Fruit fly (Drosophila melanogaster) whole organism, embryonic: Measurements from ENCODE around the gene Gart.

Experiments
- Abd-B ChIP-seq: fragments of 200-800 bp; sonication (Bioruptor generic); optimal IDR thresholded peaks from 2 replicates; lab custom pipeline; 2018; ENCODE audit warnings: missing biosample characterization, mild to moderate bottlenecking, missing genetic modification characterization, moderate library complexity
- Bdp1 ChIP-seq: fragments of 200-800 bp; sonication (Bioruptor generic); optimal IDR thresholded peaks from 3 replicates; lab custom pipeline; 2016; ENCODE audit warnings: missing biosample characterization, missing genetic modification characterization
- Bgb ChIP-seq: fragments of 200-800 bp; sonication (Bioruptor generic); IDR thresholded peaks from 2 replicates; pipeline ENCODE4 v1.3.6; 2022; ENCODE audit warnings: missing biosample characterization, missing genetic modification characterization; ENCODE audit not compliant: partially characterized antibody
- CG10959 ChIP-seq: fragments of 200-800 bp; sonication (Bioruptor generic); IDR thresholded peaks from 2 replicates; pipeline ENCODE4 v1.3.6; 2022; ENCODE audit warnings: missing biosample characterization, missing genetic modification characterization
- CG15269 ChIP-seq: fragments of 200-800 bp; sonication (Bioruptor generic); optimal IDR thresholded peaks from 2 replicates; lab custom pipeline; 2018; ENCODE audit warnings: missing biosample characterization, mild to moderate bottlenecking, missing genetic modification characterization, moderate library complexity
- CG15514 ChIP-seq: fragments of 200-800 bp; sonication (Bioruptor generic); optimal IDR thresholded peaks from 3 replicates; lab custom pipeline; 2017; ENCODE audit warnings: missing biosample characterization, missing genetic modification characterization, mild to moderate bottlenecking, moderate library complexity, missing genetic modification reagents
- CG17829 ChIP-seq: fragments of 200-800 bp; optimal IDR thresholded peaks from 2 replicates; lab custom pipeline; 2019; ENCODE audit warnings: missing biosample characterization, mild to moderate bottlenecking, missing genetic modification characterization, moderate library complexity
- CG18011 ChIP-seq: fragments of 200-800 bp; sonication (Bioruptor generic); optimal IDR thresholded peaks from 2 replicates; lab custom pipeline; 2017; ENCODE audit warnings: missing biosample characterization, missing genetic modification characterization, mild to moderate bottlenecking, moderate library complexity, missing genotype
- CG18262 ChIP-seq: fragments of 200-800 bp; optimal IDR thresholded peaks from 3 replicates; lab custom pipeline; 2019; ENCODE audit warnings: missing biosample characterization, mild to moderate bottlenecking, missing genetic modification characterization, moderate library complexity
- CG2116 ChIP-seq: fragments of 200-800 bp; sonication (Bioruptor generic); optimal IDR thresholded peaks from 3 replicates; lab custom pipeline; 2018; ENCODE audit warnings: missing biosample characterization, mild to moderate bottlenecking, missing genetic modification characterization
- CG2199 ChIP-seq: fragments of 200-800 bp; sonication (Bioruptor generic); IDR thresholded peaks from 3 replicates; pipeline ENCODE4 v1.3.6; 2022; ENCODE audit warnings: missing biosample characterization, missing genetic modification characterization
- CG2875 ChIP-seq: fragments of 200-800 bp; sonication (Bioruptor generic); optimal IDR thresholded peaks from 2 replicates; lab custom pipeline; 2017; ENCODE audit warnings: missing biosample characterization, mild to moderate bottlenecking, missing genetic modification characterization, missing genetic modification reagents
- CG31365 ChIP-seq: fragments of 200-800 bp; sonication (Bioruptor generic); optimal IDR thresholded peaks from 2 replicates; lab custom pipeline; 2018; ENCODE audit warnings: missing biosample characterization, mild to moderate bottlenecking, missing genetic modification characterization
- CG4282 ChIP-seq: fragments of 200-800 bp; sonication (Bioruptor generic); optimal IDR thresholded peaks from 2 replicates; lab custom pipeline; 2016; ENCODE audit warnings: missing biosample characterization, missing genetic modification characterization
- CG4424 ChIP-seq: fragments of 200-800 bp; sonication (Bioruptor generic); optimal IDR thresholded peaks from 3 replicates; lab custom pipeline; 2016; ENCODE audit warnings: missing biosample characterization, missing genetic modification characterization
- CG6791 ChIP-seq: fragments of 200-800 bp; sonication (Bioruptor generic); IDR thresholded peaks from 3 replicates; pipeline ENCODE4 v1.3.6; 2022; ENCODE audit warnings: missing biosample characterization, missing genetic modification characterization; ENCODE audit not compliant: partially characterized antibody
- CG7963 ChIP-seq: fragments of 200-800 bp; sonication (Bioruptor generic); IDR thresholded peaks from 3 replicates; pipeline ENCODE4 v1.3.6; 2022; ENCODE audit warnings: missing biosample characterization, missing genetic modification characterization; ENCODE audit not compliant: partially characterized antibody
- CG8089 ChIP-seq: fragments of 200-800 bp; sonication (Bioruptor generic); optimal IDR thresholded peaks from 3 replicates; lab custom pipeline; 2016; ENCODE audit warnings: missing biosample characterization, missing genetic modification characterization
- CG8290 ChIP-seq, 3 experiments: fragments of 200-800 bp; sonication (Bioruptor generic); optimal IDR thresholded peaks; 2 replicates each; lab custom pipeline; 2016 to 2019; ENCODE audit warnings: missing biosample characterization in 3 of 3, missing genetic modification characterization in 3 of 3, mild to moderate bottlenecking in 2 of 3, moderate library complexity in 1 of 3
- CHES-1-like ChIP-seq: fragments of 200-800 bp; sonication (Bioruptor generic); optimal IDR thresholded peaks from 2 replicates; lab custom pipeline; 2016; ENCODE audit warnings: missing biosample characterization, missing genetic modification characterization
- CTCF ChIP-seq: fragments of 200-800 bp; sonication (Bioruptor generic); optimal IDR thresholded peaks from 2 replicates; lab custom pipeline; 2017; ENCODE audit warnings: missing biosample characterization, mild to moderate bottlenecking, missing genetic modification characterization, moderate library complexity
- Camta ChIP-seq: fragments of 200-800 bp; sonication (Bioruptor generic); optimal IDR thresholded peaks from 2 replicates; lab custom pipeline; 2016; ENCODE audit warnings: missing biosample characterization, missing genetic modification characterization
- Dbx ChIP-seq: fragments of 200-800 bp; sonication (Bioruptor generic); IDR thresholded peaks from 3 replicates; pipeline ENCODE4 v1.3.6; 2022; ENCODE audit warnings: missing biosample characterization, missing genetic modification characterization
- Deaf1 ChIP-seq: fragments of 200-800 bp; optimal IDR thresholded peaks from 3 replicates; lab custom pipeline; 2019; ENCODE audit warnings: missing biosample characterization, mild to moderate bottlenecking, missing genetic modification characterization, moderate library complexity
- Eip74EF ChIP-seq, 2 experiments: fragments of 200-800 bp in 1 of 2; fragments of >200 bp in 1 of 2; sonication (Bioruptor generic) in 1 of 2; optimal IDR thresholded peaks; 2 replicates each; lab custom pipeline; 2017 to 2019; ENCODE audit warnings: missing biosample characterization in 2 of 2, missing genetic modification characterization in 2 of 2, mild to moderate bottlenecking in 1 of 2, moderate library complexity in 1 of 2
- H15 ChIP-seq: fragments of 200-800 bp; sonication (Bioruptor generic); IDR thresholded peaks from 3 replicates; pipeline ENCODE4 v1.3.6; 2022; ENCODE audit warnings: missing biosample characterization, missing genetic modification characterization
- HLH3B ChIP-seq: fragments of 200-800 bp; sonication (Bioruptor generic); IDR thresholded peaks from 2 replicates; pipeline ENCODE4 v1.3.6; 2022; ENCODE audit warnings: missing biosample characterization, missing genetic modification characterization
- Jarid2 ChIP-seq: fragments of 200-800 bp; sonication (Bioruptor generic); optimal IDR thresholded peaks from 3 replicates; lab custom pipeline; 2017; ENCODE audit warnings: mild to moderate bottlenecking, missing biosample characterization, missing genetic modification reagents, missing genetic modification characterization
- Mad ChIP-seq: fragments of 200-800 bp; sonication (Bioruptor generic); optimal IDR thresholded peaks from 2 replicates; lab custom pipeline; 2016; ENCODE audit warnings: missing biosample characterization, missing genetic modification characterization
- PHDP ChIP-seq: fragments of 200-800 bp; sonication (Bioruptor generic); optimal IDR thresholded peaks from 3 replicates; lab custom pipeline; 2018; ENCODE audit warnings: missing biosample characterization, mild to moderate bottlenecking, missing genetic modification characterization, moderate library complexity
- TFAM ChIP-seq: fragments of 200-800 bp; sonication (Bioruptor generic); optimal IDR thresholded peaks from 2 replicates; lab custom pipeline; 2017; ENCODE audit warnings: missing biosample characterization, missing genetic modification characterization, inconsistent platforms
- Taf1 ChIP-seq: fragments of 200-800 bp; sonication (Bioruptor generic); IDR thresholded peaks from 2 replicates; pipeline ENCODE4 v1.3.6; 2022; ENCODE audit warnings: missing biosample characterization, missing genetic modification characterization
- Xbp1 ChIP-seq: fragments of 200-800 bp; sonication (Bioruptor generic); optimal IDR thresholded peaks from 3 replicates; lab custom pipeline; 2016; ENCODE audit warnings: missing biosample characterization, mild to moderate bottlenecking, missing genetic modification characterization
- cas ChIP-seq: fragments of 200-800 bp; sonication (Bioruptor generic); IDR thresholded peaks from 2 replicates; pipeline ENCODE4 v1.3.6; 2022; ENCODE audit warnings: missing biosample characterization, missing genetic modification characterization
- cwo ChIP-seq: fragments of 200-800 bp; sonication (Bioruptor generic); optimal IDR thresholded peaks from 3 replicates; lab custom pipeline; 2017; ENCODE audit warnings: missing biosample characterization, missing genetic modification characterization, mild to moderate bottlenecking, moderate library complexity, missing genetic modification reagents
- dati ChIP-seq: fragments of 200-800 bp; sonication (Bioruptor generic); IDR thresholded peaks from 2 replicates; pipeline ENCODE4 v1.3.6; 2022; ENCODE audit warnings: missing biosample characterization, missing genetic modification characterization
- dmrt11E ChIP-seq: fragments of 200-800 bp; sonication (Bioruptor generic); optimal IDR thresholded peaks from 3 replicates; lab custom pipeline; 2018; ENCODE audit warnings: missing biosample characterization, mild to moderate bottlenecking, missing genetic modification characterization, moderate library complexity
- kay ChIP-seq: fragments of 200-800 bp; sonication (Bioruptor generic); optimal IDR thresholded peaks from 2 replicates; lab custom pipeline; 2016; ENCODE audit warnings: missing biosample characterization, missing genetic modification characterization
- nmo ChIP-seq: fragments of 200-800 bp; sonication (Bioruptor generic); optimal IDR thresholded peaks from 2 replicates; lab custom pipeline; 2018; ENCODE audit warnings: missing biosample characterization, mild to moderate bottlenecking, missing genetic modification characterization, moderate library complexity
- nom ChIP-seq: fragments of 200-800 bp; sonication (Bioruptor generic); optimal IDR thresholded peaks from 2 replicates; lab custom pipeline; 2017; ENCODE audit warnings: missing biosample characterization, missing genetic modification characterization, mild to moderate bottlenecking, moderate library complexity, missing genetic modification reagents
- onecut ChIP-seq: fragments of 200-800 bp; sonication (Bioruptor generic); IDR thresholded peaks from 2 replicates; pipeline ENCODE4 v1.3.6; 2022; ENCODE audit warnings: missing biosample characterization, missing genetic modification characterization
- psq ChIP-seq: fragments of 200-800 bp; sonication (Bioruptor generic); optimal IDR thresholded peaks from 2 replicates; lab custom pipeline; 2017; ENCODE audit warnings: missing biosample characterization, missing genetic modification characterization
- pzg ChIP-seq: fragments of 200-800 bp; sonication (Bioruptor generic); optimal IDR thresholded peaks from 3 replicates; lab custom pipeline; 2018; ENCODE audit warnings: missing biosample characterization, mild to moderate bottlenecking, missing genetic modification characterization, moderate library complexity
- row ChIP-seq: fragments of 200-800 bp; sonication (Bioruptor generic); IDR thresholded peaks from 3 replicates; pipeline ENCODE4 v1.3.6; 2022; ENCODE audit warnings: missing biosample characterization, missing genetic modification characterization
- salm ChIP-seq: fragments of 200-800 bp; sonication (Bioruptor generic); optimal IDR thresholded peaks from 2 replicates; lab custom pipeline; 2018; ENCODE audit warnings: missing biosample characterization, mild to moderate bottlenecking, missing genetic modification characterization
- sd ChIP-seq: fragments of 200-800 bp; sonication (Bioruptor generic); optimal IDR thresholded peaks from 3 replicates; lab custom pipeline; 2018; ENCODE audit warnings: missing biosample characterization, mild to moderate bottlenecking, missing genetic modification characterization, moderate library complexity
- sens ChIP-seq: fragments of 200-800 bp; sonication (Bioruptor generic); peaks from one replicate; lab custom pipeline; 2016; ENCODE audit warnings: missing biosample characterization, missing genetic modification characterization
- sna ChIP-seq: fragments of 200-800 bp; sonication (Bioruptor generic); IDR thresholded peaks from 2 replicates; pipeline ENCODE4 v1.3.6; 2022; ENCODE audit warnings: missing biosample characterization, missing genetic modification characterization; ENCODE audit not compliant: partially characterized antibody
- tap ChIP-seq: fragments of 200-800 bp; optimal IDR thresholded peaks from 3 replicates; lab custom pipeline; 2019; ENCODE audit warnings: missing biosample characterization, mild to moderate bottlenecking, missing genetic modification characterization, moderate library complexity

Gene Gart

DNA sequence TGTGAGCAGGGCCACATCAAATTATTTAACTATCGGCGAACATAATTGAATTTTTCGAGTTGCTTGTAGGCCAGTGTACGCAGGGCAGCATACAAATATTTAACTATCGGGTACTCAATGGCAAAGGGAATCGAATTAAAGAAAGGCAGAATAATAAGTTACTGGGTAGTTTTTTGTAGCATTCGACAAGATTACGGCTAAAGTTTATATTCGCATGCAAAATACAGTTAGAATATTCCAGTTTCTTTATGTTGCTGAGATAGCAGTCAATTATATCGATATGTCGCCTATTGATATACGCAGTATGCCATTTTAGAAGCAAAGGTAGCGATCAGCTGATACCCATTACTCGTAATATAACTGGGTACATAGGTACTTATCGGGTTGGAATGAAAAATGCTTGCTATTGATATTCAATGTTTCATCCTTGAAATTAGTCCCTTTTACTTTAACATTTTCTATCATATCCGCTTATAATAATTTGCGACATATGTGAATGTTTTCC lies 55.6 kb downstream of the Gart start (continued):
- TF ChIP-seq HLH3B (GFP tag; lab: Robert Waterston, UW) (peak; percentile 27; the same call in 1 of the 2 replicates), pzg (peak; percentile 46), CG15514 (peak; percentile 4), tap (tag; lab: Kevin White, UChicago) (peak; percentile 45), dmrt11E (tag; lab: Kevin White, UChicago) (peak; percentile 30), CG6791 (peak; percentile 66), CG10959 (GFP tag; lab: Robert Waterston, UW) (no peak), Mad (GFP tag; lab: Kevin White, UChicago) (peak; percentile 3), sens (GFP tag; lab: Kevin White, UChicago) (peak; percentile 92), dati (GFP tag; lab: Robert Waterston, UW) (no peak), Xbp1 (peak; percentile 49), Bdp1 (GFP tag; lab: Kevin White, UChicago) (no peak), sd (peak; percentile 78), nmo (GFP tag; lab: Kevin White, UChicago) (peak; percentile 32), CG7963 (peak; percentile 63; the same call in 2 of the 3 replicates), CTCF (peak; percentile 89), row (GFP tag; lab: Robert Waterston, UW) (peak; percentile 83), Abd-B (GFP tag; lab: Kevin White, UChicago) (no peak), CG31365 (tag; lab: Kevin White, UChicago) (peak; percentile 20), CHES-1-like (GFP tag; lab: Kevin White, UChicago) (peak; percentile 48), CG2875 (GFP tag; lab: Kevin White, UChicago) (peak; percentile 55), onecut (GFP tag; lab: Robert Waterston, UW) (peak; percentile 55), CG8290 (GFP tag; optimal IDR thresholded peaks at IDR 0.05; lab: Kevin White, UChicago) (peak; percentile 5), CG8290 (tag; optimal IDR thresholded peaks at IDR 0.05; lab: Kevin White, UChicago) (no peak), Camta (GFP tag; lab: Kevin White, UChicago) (peak; percentile 47), Bgb (GFP tag; lab: Robert Waterston, UW) (peak; percentile 75), CG18262 (tag; lab: Kevin White, UChicago) (peak; percentile 30), cas (GFP tag; lab: Robert Waterston, UW) (no peak), CG2199 (GFP tag; lab: Robert Waterston, UW) (peak; percentile 80; the same call in 2 of the 3 replicates), Taf1 (no peak), psq (GFP tag; lab: Kevin White, UChicago) (no peak), TFAM (no peak), CG15269 (tag; lab: Kevin White, UChicago) (peak; percentile 41), Dbx (GFP tag; lab: Robert Waterston, UW) (peak; percentile 55; the same call in 1 of the 3 replicates), nom (GFP tag; lab: Kevin White, UChicago) (no peak), Jarid2 (GFP tag; lab: Kevin White, UChicago) (no peak), Eip74EF (GFP tag; optimal IDR thresholded peaks at IDR 0.05; lab: Kevin White, UChicago) (peak in 1 of 2 experiments; percentile 26), sna (GFP tag; lab: Robert Waterston, UW) (peak; percentile 91), CG18011 (peak; percentile 28), CG4282 (peak; percentile 2), PHDP (tag; lab: Kevin White, UChicago) (peak; percentile 51), CG8089 (GFP tag; lab: Kevin White, UChicago) (no peak), CG4424 (peak; percentile 41), Deaf1 (tag; lab: Kevin White, UChicago) (peak; percentile 30), CG17829 (tag; lab: Kevin White, UChicago) (peak; percentile 20), cwo (GFP tag; lab: Kevin White, UChicago) (no peak), H15 (GFP tag; lab: Robert Waterston, UW) (no peak), CG2116 (GFP tag; lab: Kevin White, UChicago) (peak; percentile 92), kay (GFP tag; lab: Kevin White, UChicago) (peak; percentile 12), salm (tag; lab: Kevin White, UChicago) (peak; percentile 35)
